Fruit fly (Drosophila melanogaster): ENCODE measurements around the gene msl-2.

The msl-2 gene

dm6 chr2L:3437068-3437467, 28.8 kb downstream of the msl-2 start (continued):
- TF ChIP-seq oc (tag; optimal IDR thresholded peaks at IDR 0.05) (peak; percentile 38), Optix (GFP tag; IDR thresholded peaks at IDR 0.05) (peak; percentile 40; the same call in 1 of the 3 replicates), Sry-β (GFP tag; optimal IDR thresholded peaks at IDR 0.05) (no peak), CG32767 (GFP tag; IDR thresholded peaks at IDR 0.05) (peak; percentile 59; the same call in 1 of the 2 replicates), D19A (tag; optimal IDR thresholded peaks at IDR 0.05) (peak; percentile 31), CG14014 (GFP tag; IDR thresholded peaks at IDR 0.05) (peak; percentile 60; the same call in 1 of the 2 replicates), CkIIα-i1 (GFP tag; IDR thresholded peaks at IDR 0.05) (no peak), CG11456 (GFP tag; IDR thresholded peaks at IDR 0.05) (no peak), CG9817 (tag; optimal IDR thresholded peaks at IDR 0.05) (peak; percentile 39), sc (optimal IDR thresholded peaks at IDR 0.05) (no peak), sc (GFP tag; optimal IDR thresholded peaks at IDR 0.05) (no peak), CG1024 (GFP tag; IDR thresholded peaks at IDR 0.05) (0 out of 2 replicates have a peak, but pooled peaks have one; percentile 41), lmd (GFP tag; IDR thresholded peaks at IDR 0.05) (no peak), PHDP (tag; optimal IDR thresholded peaks at IDR 0.05) (peak; percentile 70), CG10321 (GFP tag; IDR thresholded peaks at IDR 0.05) (peak; percentile 49; the same call in 1 of the 2 replicates), Fer1 (GFP tag; optimal IDR thresholded peaks at IDR 0.05) (peak; percentile 69), CG11398 (GFP tag; optimal IDR thresholded peaks at IDR 0.05) (no peak), C15 (GFP tag; IDR thresholded peaks at IDR 0.05) (no peak), disco-r (GFP tag; optimal IDR thresholded peaks at IDR 0.05) (no peak), ro (GFP tag; IDR thresholded peaks at IDR 0.05) (no peak), so (GFP tag; IDR thresholded peaks at IDR 0.05) (peak; percentile 77), Hr39 (optimal IDR thresholded peaks at IDR 0.05) (no peak), Dref (GFP tag; IDR thresholded peaks at IDR 0.05) (no peak), lbe (GFP tag; optimal IDR thresholded peaks at IDR 0.05) (peak; percentile 28), yki (optimal IDR thresholded peaks at IDR 0.05) (no peak), az2 (GFP tag; optimal IDR thresholded peaks at IDR 0.05) (peak; percentile 24), ap (GFP tag; IDR thresholded peaks at IDR 0.05) (peak; percentile 47), CG14860 (GFP tag; IDR thresholded peaks at IDR 0.05; ENCODE audit: partially characterized antibody) (no peak), TFAM (GFP tag; optimal IDR thresholded peaks at IDR 0.05) (peak; percentile 2), CG6765 (GFP tag; optimal IDR thresholded peaks at IDR 0.05) (no peak), her (GFP tag; optimal IDR thresholded peaks at IDR 0.05) (no peak), Adf1 (GFP tag; IDR thresholded peaks at IDR 0.05) (no peak), bowl (GFP tag; IDR thresholded peaks at IDR 0.05) (peak; percentile 46; the same call in 1 of the 2 replicates), ind (GFP tag; optimal IDR thresholded peaks at IDR 0.05) (peak; percentile 49), tx (GFP tag; optimal IDR thresholded peaks at IDR 0.05) (no peak), gce (GFP tag; IDR thresholded peaks at IDR 0.05) (peak; percentile 71; the same call in 1 of the 3 replicates), bsh (GFP tag; optimal IDR thresholded peaks at IDR 0.05) (peak; percentile 46 to 80), CG1647 (GFP tag; optimal IDR thresholded peaks at IDR 0.05) (no peak), CG11085 (GFP tag; IDR thresholded peaks at IDR 0.05) (no peak), CG13894 (tag; optimal IDR thresholded peaks at IDR 0.05) (no peak), Jarid2 (GFP tag; optimal IDR thresholded peaks at IDR 0.05) (no peak), eyg (GFP tag; optimal IDR thresholded peaks at IDR 0.05) (no peak), Mad (GFP tag; optimal IDR thresholded peaks at IDR 0.05) (no peak), CG5953 (GFP tag; IDR thresholded peaks at IDR 0.05) (0 out of 2 replicates have a peak, but pooled peaks have one; percentile 16), Atf-2 (GFP tag; optimal IDR thresholded peaks at IDR 0.05) (no peak), CG2116 (GFP tag; optimal IDR thresholded peaks at IDR 0.05) (no peak), Mes4 (GFP tag; optimal IDR thresholded peaks at IDR 0.05) (no peak), slou (GFP tag; optimal IDR thresholded peaks at IDR 0.05) (no peak), chif (GFP tag; optimal IDR thresholded peaks at IDR 0.05) (peak; percentile 45 to 46), CG18764 (GFP tag; optimal IDR thresholded peaks at IDR 0.05) (no peak), dpn (GFP tag; optimal IDR thresholded peaks at IDR 0.05) (peak; percentile 6 to 13), CG17385 (GFP tag; optimal IDR thresholded peaks at IDR 0.05) (peak; percentile 62), CG4820 (GFP tag; optimal IDR thresholded peaks at IDR 0.05) (peak; percentile 55)
